Worm (Caenorhabditis elegans) whole organism, L4 larva: ENCODE measurements around the gene jmjd-3.3.
A peak's percentile ranks its signal among the peaks of the same experiment; 100 is the strongest.

Experiments
- D1046.2 ChIP-seq: fragments of 200-800 bp; sonication (Bioruptor generic); IDR thresholded peaks from 2 replicates; pipeline ENCODE4 v1.3.6; 2022; ENCODE audit warnings: missing genetic modification characterization, missing compliant biosample characterization
- F10B5.3 ChIP-seq: sonication (generic microtip); optimal IDR thresholded peaks from 2 replicates; lab custom pipeline; 2016; ENCODE audit warnings: mild to moderate bottlenecking, missing genetic modification characterization, missing compliant biosample characterization
- F26F4.8 ChIP-seq: fragments of 200-800 bp; sonication (Bioruptor generic); conservative IDR thresholded peaks from 2 replicates; pipeline ENCODE4 v1.3.6; 2022; ENCODE audit warnings: missing genetic modification characterization, missing compliant biosample characterization
- F44E2.7 ChIP-seq: fragments of 200-800 bp; sonication (Bioruptor generic); IDR thresholded peaks from 2 replicates; pipeline ENCODE4 v2.1.2; 2022; ENCODE audit warnings: missing genetic modification characterization, missing compliant biosample characterization
- R02D3.7 ChIP-seq: fragments of 150-350 bp; sonication (generic microtip); optimal IDR thresholded peaks from 3 replicates; lab custom pipeline; 2014; ENCODE audit warnings: missing biosample characterization, missing genetic modification characterization
- T20F7.1 ChIP-seq: fragments of 200-800 bp; sonication (Bioruptor generic); optimal IDR thresholded peaks from 2 replicates; lab custom pipeline; 2018; ENCODE audit warnings: mild to moderate bottlenecking, missing genetic modification characterization, missing compliant biosample characterization
- T26A8.4 ChIP-seq: fragments of 200-800 bp; sonication (Bioruptor generic); IDR thresholded peaks from 2 replicates; pipeline ENCODE4 v1.3.6; 2022; ENCODE audit warnings: missing genetic modification characterization, missing compliant biosample characterization
- Y48G9A.11 ChIP-seq: fragments of 200-800 bp; sonication (Bioruptor generic); IDR thresholded peaks from 2 replicates; pipeline ENCODE4 v1.3.6; 2022; ENCODE audit warnings: missing genetic modification reagents, missing genetic modification characterization, missing compliant biosample characterization
- Y75B8A.6 ChIP-seq: fragments of 200-800 bp; sonication (Bioruptor generic); IDR thresholded peaks from 2 replicates; pipeline ENCODE4 v1.3.6; 2022; ENCODE audit warnings: missing genetic modification reagents, missing genetic modification characterization, missing compliant biosample characterization
- ZK546.5 ChIP-seq, 2 experiments: sonication (generic microtip); optimal IDR thresholded peaks; 2 replicates each; lab custom pipeline; 2017; ENCODE audit warnings: missing biosample characterization in 2 of 2, missing genetic modification characterization in 2 of 2
- aha-1 ChIP-seq: fragments of 150-350 bp; peaks from one replicate; lab custom pipeline; 2014; ENCODE audit warnings: missing biosample characterization, missing genetic modification characterization
- ama-1 ChIP-seq: fragments of 150-350 bp; optimal IDR thresholded peaks from 2 replicates; lab custom pipeline; 2014; ENCODE audit warnings: inconsistent platforms, mixed read lengths
- ceh-32 ChIP-seq: sonication (generic microtip); optimal IDR thresholded peaks from 2 replicates; lab custom pipeline; 2016; ENCODE audit warnings: mild to moderate bottlenecking, missing genetic modification characterization, missing compliant biosample characterization; ENCODE audit not compliant: poor library complexity
- ceh-82 ChIP-seq: sonication (generic microtip); optimal IDR thresholded peaks from 2 replicates; lab custom pipeline; 2017; ENCODE audit warnings: missing biosample characterization, missing genetic modification characterization
- cey-2 ChIP-seq: sonication (generic microtip); optimal IDR thresholded peaks from 3 replicates; lab custom pipeline; 2017; ENCODE audit warnings: missing genetic modification characterization, mild to moderate bottlenecking, missing compliant biosample characterization, antibody characterized with exemption, borderline replicate concordance; ENCODE audit not compliant: insufficient read depth
- daf-12 ChIP-seq: fragments of 150-350 bp; optimal IDR thresholded peaks from 2 replicates; lab custom pipeline; 2014; ENCODE audit warnings: missing biosample characterization, missing genetic modification reagents, missing genetic modification characterization
- daf-16 ChIP-seq, 3 experiments: sonication (generic microtip); optimal IDR thresholded peaks; 2 replicates each; lab custom pipeline; 2016 to 2017; ENCODE audit warnings: missing genetic modification characterization in 3 of 3, missing genetic modification reagents in 3 of 3, mild to moderate bottlenecking in 2 of 3, missing compliant biosample characterization in 2 of 3, missing biosample characterization in 1 of 3, moderate library complexity in 1 of 3
- daf-19 ChIP-seq: fragments of 200-800 bp; sonication (Bioruptor generic); conservative IDR thresholded peaks from 2 replicates; pipeline ENCODE4 v1.3.6; 2022; ENCODE audit warnings: missing genetic modification characterization, missing compliant biosample characterization
- dpl-1 ChIP-seq: fragments of 150-350 bp; optimal IDR thresholded peaks from 2 replicates; lab custom pipeline; 2014; ENCODE audit warnings: missing biosample characterization, missing genetic modification reagents, missing genetic modification characterization
- dve-1 ChIP-seq: sonication (generic microtip); optimal IDR thresholded peaks from 2 replicates; lab custom pipeline; 2017; ENCODE audit warnings: antibody characterized with exemption, mild to moderate bottlenecking, missing genetic modification characterization, missing compliant biosample characterization; ENCODE audit not compliant: insufficient read depth
- egl-27 ChIP-seq: sonication (generic microtip); optimal IDR thresholded peaks from 3 replicates; lab custom pipeline; 2017; ENCODE audit warnings: missing biosample characterization, missing genetic modification reagents, missing genetic modification characterization
- egl-43 ChIP-seq: fragments of 200-800 bp; sonication (Bioruptor generic); IDR thresholded peaks from 2 replicates; pipeline ENCODE4 v1.3.6; 2022; ENCODE audit warnings: missing genetic modification reagents, missing genetic modification characterization, missing compliant biosample characterization
- fos-1 ChIP-seq: fragments of 150-350 bp; optimal IDR thresholded peaks from 2 replicates; lab custom pipeline; 2014; ENCODE audit warnings: missing biosample characterization, missing genetic modification characterization
- hif-1 ChIP-seq, 2 experiments: sonication (generic microtip); optimal IDR thresholded peaks; 2 replicates each; lab custom pipeline; 2016 to 2017; ENCODE audit warnings: missing compliant biosample characterization in 2 of 2, missing genetic modification characterization in 2 of 2, missing genetic modification reagents in 2 of 2, missing genotype in 2 of 2, mild to moderate bottlenecking in 1 of 2
- hlh-11 ChIP-seq: fragments of 200-800 bp; sonication (Bioruptor generic); optimal IDR thresholded peaks from 2 replicates; lab custom pipeline; 2018; ENCODE audit warnings: mild to moderate bottlenecking, missing genetic modification characterization, missing compliant biosample characterization
- lim-7 ChIP-seq: fragments of 200-800 bp; sonication (Bioruptor generic); IDR thresholded peaks from 2 replicates; pipeline ENCODE4 v1.3.6; 2022; ENCODE audit warnings: missing genetic modification characterization, missing compliant biosample characterization
- lin-1 ChIP-seq: fragments of 200-800 bp; sonication (Bioruptor generic); IDR thresholded peaks from 2 replicates; pipeline ENCODE4 v1.3.6; 2022; ENCODE audit warnings: missing genetic modification reagents, missing genetic modification characterization, missing compliant biosample characterization
- lin-15B ChIP-seq: fragments of 150-350 bp; sonication (generic microtip); optimal IDR thresholded peaks from 3 replicates; lab custom pipeline; 2014; ENCODE audit warnings: missing biosample characterization, missing genetic modification characterization
- lin-38 ChIP-seq: fragments of 200-800 bp; sonication (Bioruptor generic); IDR thresholded peaks from 2 replicates; pipeline ENCODE4 v1.3.6; 2022; ENCODE audit warnings: missing genetic modification reagents, missing genetic modification characterization, missing compliant biosample characterization
- lin-39 ChIP-seq: fragments of 150-350 bp; optimal IDR thresholded peaks from 2 replicates; lab custom pipeline; 2014; ENCODE audit warnings: missing biosample characterization, missing genetic modification reagents, missing genetic modification characterization
- lir-3 ChIP-seq: sonication (generic microtip); optimal IDR thresholded peaks from 2 replicates; lab custom pipeline; 2016; ENCODE audit warnings: mild to moderate bottlenecking, missing genetic modification characterization, missing compliant biosample characterization
- madf-5 ChIP-seq, 2 experiments: fragments of 200-800 bp; sonication (Bioruptor generic); IDR thresholded peaks; 2 replicates each; pipeline ENCODE4 v1.3.6; 2022; ENCODE audit warnings: missing compliant biosample characterization in 2 of 2, missing genetic modification characterization in 2 of 2
- madf-9 ChIP-seq: fragments of 200-800 bp; sonication (Bioruptor generic); conservative IDR thresholded peaks from 2 replicates; pipeline ENCODE4 v1.3.6; 2022; ENCODE audit warnings: missing genetic modification reagents, missing genetic modification characterization, missing compliant biosample characterization
- mdl-1 ChIP-seq, 2 experiments: fragments of 150-350 bp in 1 of 2; sonication (generic microtip) in 1 of 2; optimal IDR thresholded peaks; 2 replicates each; lab custom pipeline; 2014 to 2017; ENCODE audit warnings: missing biosample characterization in 2 of 2, missing genetic modification characterization in 2 of 2
- mdt-29 ChIP-seq: fragments of 200-800 bp; sonication (Bioruptor generic); IDR thresholded peaks from 2 replicates; pipeline ENCODE4 v1.3.6; 2022; ENCODE audit warnings: missing genetic modification reagents, missing genetic modification characterization, missing compliant biosample characterization
- nhr-10 ChIP-seq: fragments of 150-350 bp; optimal IDR thresholded peaks from 2 replicates; lab custom pipeline; 2014; ENCODE audit warnings: missing biosample characterization, missing genetic modification characterization
- nhr-11 ChIP-seq: fragments of 150-350 bp; optimal IDR thresholded peaks from 2 replicates; lab custom pipeline; 2014; ENCODE audit warnings: missing biosample characterization, missing genetic modification characterization
- nhr-41 ChIP-seq: fragments of 200-800 bp; sonication (Bioruptor generic); IDR thresholded peaks from 2 replicates; pipeline ENCODE4 v1.3.6; 2022; ENCODE audit warnings: missing genetic modification reagents, missing genetic modification characterization, missing compliant biosample characterization
- nhr-42 ChIP-seq: fragments of 200-800 bp; sonication (Bioruptor generic); IDR thresholded peaks from 2 replicates; pipeline ENCODE4 v1.3.6; 2022; ENCODE audit warnings: missing genetic modification characterization, missing compliant biosample characterization
- nhr-48 ChIP-seq: sonication (generic microtip); optimal IDR thresholded peaks from 2 replicates; lab custom pipeline; 2016; ENCODE audit warnings: mild to moderate bottlenecking, missing genetic modification characterization, missing compliant biosample characterization
- nhr-6 ChIP-seq: fragments of 150-350 bp; optimal IDR thresholded peaks from 2 replicates; lab custom pipeline; 2014; ENCODE audit warnings: missing biosample characterization, missing genetic modification characterization
- php-3 ChIP-seq: fragments of 200-800 bp; sonication (Bioruptor generic); IDR thresholded peaks from 2 replicates; pipeline ENCODE4 v1.3.6; 2022; ENCODE audit warnings: missing genetic modification reagents, missing genetic modification characterization, missing compliant biosample characterization
- saeg-2 ChIP-seq: fragments of 200-800 bp; sonication (Bioruptor generic); IDR thresholded peaks from 2 replicates; pipeline ENCODE4 v1.3.6; 2022; ENCODE audit warnings: missing genetic modification reagents, missing genetic modification characterization, missing compliant biosample characterization
- sdz-12 ChIP-seq: fragments of 200-800 bp; sonication (Bioruptor generic); optimal IDR thresholded peaks from 2 replicates; lab custom pipeline; 2018; ENCODE audit warnings: mild to moderate bottlenecking, missing genetic modification characterization, missing compliant biosample characterization
- set-16 ChIP-seq: fragments of 200-800 bp; sonication (Bioruptor generic); IDR thresholded peaks from 2 replicates; pipeline ENCODE4 v1.3.6; 2022; ENCODE audit warnings: missing genetic modification reagents, missing genetic modification characterization, missing compliant biosample characterization
- skn-1 ChIP-seq: fragments of 150-350 bp; optimal IDR thresholded peaks from 2 replicates; lab custom pipeline; 2014; ENCODE audit warnings: missing biosample characterization, missing genetic modification characterization
- spr-3 ChIP-seq: fragments of 200-800 bp; sonication (Bioruptor generic); optimal IDR thresholded peaks from 2 replicates; lab custom pipeline; 2018; ENCODE audit warnings: mild to moderate bottlenecking, missing genetic modification characterization, missing compliant biosample characterization
- vab-7 ChIP-seq: fragments of 200-800 bp; sonication (Bioruptor generic); IDR thresholded peaks from 2 replicates; pipeline ENCODE4 v1.3.6; 2022; ENCODE audit warnings: missing genetic modification reagents, missing genetic modification characterization, missing compliant biosample characterization
- zip-2 ChIP-seq: fragments of 150-350 bp; optimal IDR thresholded peaks from 2 replicates; lab custom pipeline; 2014; ENCODE audit warnings: missing biosample characterization, missing genetic modification characterization
- ztf-11 ChIP-seq: fragments of 150-350 bp; optimal IDR thresholded peaks from 2 replicates; lab custom pipeline; 2014; ENCODE audit warnings: missing biosample characterization, missing genetic modification characterization

The jmjd-3.3 gene

ce11 chrX:13444267-13444666 is 8.0 kb downstream of the jmjd-3.3 start:
- peak; percentile 65 for TF ChIP-seq lim-7 (GFP tag; lab: Robert Waterston, UW)
- TF ChIP-seq nhr-41 (GFP tag; lab: Robert Waterston, UW) = no peak
- TF ChIP-seq ZK546.5 (tag; optimal IDR thresholded peaks at IDR 0.05; lab: Kevin White, UChicago) = no peak
- TF ChIP-seq madf-9 (GFP tag; lab: Robert Waterston, UW) = no peak
- no peak for TF ChIP-seq nhr-48
- no peak for TF ChIP-seq spr-3 (GFP tag; lab: Kevin White, UChicago)
- TF ChIP-seq lir-3 (tag; lab: Kevin White, UChicago) = no peak
- TF ChIP-seq R02D3.7 = no peak
- TF ChIP-seq F10B5.3 (tag; lab: Kevin White, UChicago) = no peak
- TF ChIP-seq php-3 = no peak
- TF ChIP-seq madf-5 (GFP tag; IDR thresholded peaks at IDR 0.05; lab: Robert Waterston, UW) = 0 out of 4 replicates have a peak, but pooled peaks of 1 of the 2 experiments have one; percentile 28
- TF ChIP-seq cey-2 (tag; lab: Kevin White, UChicago) = no peak
- 0 out of 2 replicates have a peak, but pooled peaks have one; percentile 37 for TF ChIP-seq egl-43 (GFP tag; lab: Robert Waterston, UW)
- no peak for TF ChIP-seq saeg-2 (GFP tag; lab: Robert Waterston, UW)
- TF ChIP-seq D1046.2 = no peak
- peak; percentile 41; the same call in 1 of the 2 replicates for TF ChIP-seq lin-38 (GFP tag; lab: Robert Waterston, UW)
- no peak for TF ChIP-seq ama-1
- no peak for TF ChIP-seq Y48G9A.11 (GFP tag; lab: Robert Waterston, UW)
- no peak for TF ChIP-seq T20F7.1 (GFP tag; lab: Kevin White, UChicago)
- no peak for TF ChIP-seq Y75B8A.6 (GFP tag; lab: Robert Waterston, UW)
- TF ChIP-seq daf-19 (GFP tag; lab: Robert Waterston, UW) = no peak
- no peak for TF ChIP-seq lin-15B
- no peak for TF ChIP-seq egl-27 (tag; lab: Kevin White, UChicago)
- TF ChIP-seq hlh-11 (tag; lab: Kevin White, UChicago) = no peak
- TF ChIP-seq T26A8.4 (GFP tag; lab: Robert Waterston, UW) = no peak
- TF ChIP-seq mdl-1 (tag; optimal IDR thresholded peaks at IDR 0.05; lab: Kevin White, UChicago) = no peak
- TF ChIP-seq vab-7 (GFP tag; lab: Robert Waterston, UW) = no peak
- TF ChIP-seq ztf-11 = no peak
- no peak for TF ChIP-seq mdt-29 (GFP tag; lab: Robert Waterston, UW)
- no peak for TF ChIP-seq dve-1
- no peak for TF ChIP-seq daf-16 (GFP tag; optimal IDR thresholded peaks at IDR 0.05; lab: Kevin White, UChicago)
- peak; percentile 35 for TF ChIP-seq daf-16 (tag; optimal IDR thresholded peaks at IDR 0.05; lab: Kevin White, UChicago)
- TF ChIP-seq fos-1 (tag; lab: Kevin White, UChicago) = no peak
- TF ChIP-seq aha-1 = peak; percentile 94
- TF ChIP-seq skn-1 (tag; lab: Kevin White, UChicago) = no peak
- TF ChIP-seq daf-12 (tag; lab: Kevin White, UChicago) = no peak
- TF ChIP-seq set-16 = no peak
- no peak for TF ChIP-seq F44E2.7 (GFP tag; lab: Robert Waterston, UW)
- TF ChIP-seq sdz-12 (GFP tag; lab: Kevin White, UChicago) = no peak
- TF ChIP-seq nhr-10 (tag; lab: Kevin White, UChicago) = no peak
- TF ChIP-seq dpl-1 = no peak
- TF ChIP-seq, all 104 proteins: peak for 6

- TF ChIP-seq lin-39 (tag; lab: Kevin White, UChicago) (no peak), ceh-32 (tag; lab: Kevin White, UChicago) (no peak), T20F7.1 (GFP tag; lab: Kevin White, UChicago) (no peak), ceh-82 (tag; lab: Kevin White, UChicago) (no peak), nhr-6 (tag; lab: Kevin White, UChicago) (no peak), nhr-42 (no peak), lin-38 (GFP tag; lab: Robert Waterston, UW) (no peak), daf-19 (GFP tag; lab: Robert Waterston, UW) (no peak), zip-2 (tag; lab: Kevin White, UChicago) (no peak), mdl-1 (tag; optimal IDR thresholded peaks at IDR 0.05; lab: Kevin White, UChicago) (no peak), F26F4.8 (GFP tag; lab: Robert Waterston, UW) (no peak), lin-1 (GFP tag; lab: Robert Waterston, UW) (no peak), set-16 (no peak), madf-9 (GFP tag; lab: Robert Waterston, UW) (no peak), nhr-11 (tag; lab: Kevin White, UChicago) (no peak), daf-12 (tag; lab: Kevin White, UChicago) (no peak), hif-1 (tag; optimal IDR thresholded peaks at IDR 0.05; lab: Kevin White, UChicago) (no peak)
These were observed 10.2 kb downstream of the jmjd-3.3 start, which contains the start of gene set-8 for ce11 chrX:13446418-13446817. Gene set-8 (plus strand): TSS chrX:13446718.
